Worm (Caenorhabditis elegans) whole organism, L4 larva: ENCODE results near the gene ifa-3.
"Not testable (repeated sequence)": the region's sequence is repeated elsewhere in the genome, so short reads cannot be mapped to it uniquely, and the experiment has no call there.

Experiments used
- D1046.2 ChIP-seq: fragments of 200-800 bp; sonication (Bioruptor generic); IDR thresholded peaks from 2 replicates; pipeline ENCODE4 v1.3.6; 2022; ENCODE audit warnings: missing genetic modification characterization, missing compliant biosample characterization
- F10B5.3 ChIP-seq: sonication (generic microtip); optimal IDR thresholded peaks from 2 replicates; lab custom pipeline; 2016; ENCODE audit warnings: mild to moderate bottlenecking, missing genetic modification characterization, missing compliant biosample characterization
- R02D3.7 ChIP-seq: fragments of 150-350 bp; sonication (generic microtip); optimal IDR thresholded peaks from 3 replicates; lab custom pipeline; 2014; ENCODE audit warnings: missing biosample characterization, missing genetic modification characterization
- T26A8.4 ChIP-seq: fragments of 200-800 bp; sonication (Bioruptor generic); IDR thresholded peaks from 2 replicates; pipeline ENCODE4 v1.3.6; 2022; ENCODE audit warnings: missing genetic modification characterization, missing compliant biosample characterization
- Y48G9A.11 ChIP-seq: fragments of 200-800 bp; sonication (Bioruptor generic); IDR thresholded peaks from 2 replicates; pipeline ENCODE4 v1.3.6; 2022; ENCODE audit warnings: missing genetic modification reagents, missing genetic modification characterization, missing compliant biosample characterization
- ZK546.5 ChIP-seq, 2 experiments: sonication (generic microtip); optimal IDR thresholded peaks; 2 replicates each; lab custom pipeline; 2017; ENCODE audit warnings: missing biosample characterization in 2 of 2, missing genetic modification characterization in 2 of 2
- aha-1 ChIP-seq: fragments of 150-350 bp; peaks from one replicate; lab custom pipeline; 2014; ENCODE audit warnings: missing biosample characterization, missing genetic modification characterization
- arid-1 ChIP-seq: fragments of 200-800 bp; sonication (Bioruptor generic); conservative IDR thresholded peaks from 2 replicates; pipeline ENCODE4 v1.3.6; 2022; ENCODE audit warnings: missing genetic modification reagents, missing genetic modification characterization, missing compliant biosample characterization
- ceh-20 ChIP-seq: fragments of 200-800 bp; sonication (Bioruptor generic); IDR thresholded peaks from 2 replicates; pipeline ENCODE4 v1.3.6; 2022; ENCODE audit warnings: missing genetic modification reagents, missing genetic modification characterization, missing compliant biosample characterization
- ceh-28 ChIP-seq: fragments of 150-350 bp; optimal IDR thresholded peaks from 2 replicates; lab custom pipeline; 2014; ENCODE audit warnings: missing biosample characterization, missing genetic modification reagents, missing genetic modification characterization
- ceh-44 ChIP-seq: fragments of 200-800 bp; sonication (Bioruptor generic); IDR thresholded peaks from 2 replicates; pipeline ENCODE4 v1.3.6; 2022; ENCODE audit warnings: missing genetic modification reagents, missing genetic modification characterization, missing compliant biosample characterization
- ceh-62 ChIP-seq: sonication (generic microtip); optimal IDR thresholded peaks from 2 replicates; lab custom pipeline; 2017; ENCODE audit warnings: missing biosample characterization, missing genetic modification characterization
- cey-2 ChIP-seq: sonication (generic microtip); optimal IDR thresholded peaks from 3 replicates; lab custom pipeline; 2017; ENCODE audit warnings: missing genetic modification characterization, mild to moderate bottlenecking, missing compliant biosample characterization, antibody characterized with exemption, borderline replicate concordance; ENCODE audit not compliant: insufficient read depth
- daf-12 ChIP-seq: fragments of 150-350 bp; optimal IDR thresholded peaks from 2 replicates; lab custom pipeline; 2014; ENCODE audit warnings: missing biosample characterization, missing genetic modification reagents, missing genetic modification characterization
- daf-16 ChIP-seq, 3 experiments: sonication (generic microtip); optimal IDR thresholded peaks; 2 replicates each; lab custom pipeline; 2016 to 2017; ENCODE audit warnings: missing genetic modification characterization in 3 of 3, missing genetic modification reagents in 3 of 3, mild to moderate bottlenecking in 2 of 3, missing compliant biosample characterization in 2 of 3, missing biosample characterization in 1 of 3, moderate library complexity in 1 of 3
- dpl-1 ChIP-seq: fragments of 150-350 bp; optimal IDR thresholded peaks from 2 replicates; lab custom pipeline; 2014; ENCODE audit warnings: missing biosample characterization, missing genetic modification reagents, missing genetic modification characterization
- dve-1 ChIP-seq: sonication (generic microtip); optimal IDR thresholded peaks from 2 replicates; lab custom pipeline; 2017; ENCODE audit warnings: antibody characterized with exemption, mild to moderate bottlenecking, missing genetic modification characterization, missing compliant biosample characterization; ENCODE audit not compliant: insufficient read depth
- egl-43 ChIP-seq: fragments of 200-800 bp; sonication (Bioruptor generic); IDR thresholded peaks from 2 replicates; pipeline ENCODE4 v1.3.6; 2022; ENCODE audit warnings: missing genetic modification reagents, missing genetic modification characterization, missing compliant biosample characterization
- fkh-10 ChIP-seq: fragments of 150-350 bp; optimal IDR thresholded peaks from 2 replicates; lab custom pipeline; 2014; ENCODE audit warnings: missing biosample characterization, missing genetic modification reagents, missing genetic modification characterization
- hif-1 ChIP-seq, 2 experiments: sonication (generic microtip); optimal IDR thresholded peaks; 2 replicates each; lab custom pipeline; 2016 to 2017; ENCODE audit warnings: missing compliant biosample characterization in 2 of 2, missing genetic modification characterization in 2 of 2, missing genetic modification reagents in 2 of 2, missing genotype in 2 of 2, mild to moderate bottlenecking in 1 of 2
- hlh-30 ChIP-seq: sonication (generic microtip); optimal IDR thresholded peaks from 2 replicates; lab custom pipeline; 2017; ENCODE audit warnings: antibody characterized with exemption, mild to moderate bottlenecking, missing genetic modification characterization, missing compliant biosample characterization; ENCODE audit not compliant: insufficient read depth
- jun-1 ChIP-seq: fragments of 150-350 bp; optimal IDR thresholded peaks from 2 replicates; lab custom pipeline; 2014; ENCODE audit warnings: missing biosample characterization, missing genetic modification reagents, missing genetic modification characterization
- lim-7 ChIP-seq: fragments of 200-800 bp; sonication (Bioruptor generic); IDR thresholded peaks from 2 replicates; pipeline ENCODE4 v1.3.6; 2022; ENCODE audit warnings: missing genetic modification characterization, missing compliant biosample characterization
- lin-1 ChIP-seq: fragments of 200-800 bp; sonication (Bioruptor generic); IDR thresholded peaks from 2 replicates; pipeline ENCODE4 v1.3.6; 2022; ENCODE audit warnings: missing genetic modification reagents, missing genetic modification characterization, missing compliant biosample characterization
- lin-13 ChIP-seq: fragments of 150-350 bp; optimal IDR thresholded peaks from 2 replicates; lab custom pipeline; 2014; ENCODE audit warnings: missing biosample characterization, missing genetic modification reagents, missing genetic modification characterization
- lin-15B ChIP-seq: fragments of 150-350 bp; sonication (generic microtip); optimal IDR thresholded peaks from 3 replicates; lab custom pipeline; 2014; ENCODE audit warnings: missing biosample characterization, missing genetic modification characterization
- lin-29 ChIP-seq: fragments of 200-800 bp; sonication (Bioruptor generic); IDR thresholded peaks from 2 replicates; pipeline ENCODE4 v1.3.6; 2022; ENCODE audit warnings: missing genetic modification reagents, missing genetic modification characterization, missing compliant biosample characterization
- lsy-2 ChIP-seq, 2 experiments: fragments of 150-350 bp in 1 of 2; sonication (generic microtip) in 1 of 2; optimal IDR thresholded peaks; 2 replicates each; lab custom pipeline; 2014 to 2017; ENCODE audit warnings: missing biosample characterization in 2 of 2, missing genetic modification characterization in 2 of 2
- mdt-29 ChIP-seq: fragments of 200-800 bp; sonication (Bioruptor generic); IDR thresholded peaks from 2 replicates; pipeline ENCODE4 v1.3.6; 2022; ENCODE audit warnings: missing genetic modification reagents, missing genetic modification characterization, missing compliant biosample characterization
- nhr-25 ChIP-seq: sonication (generic microtip); optimal IDR thresholded peaks from 2 replicates; lab custom pipeline; 2017; ENCODE audit warnings: missing genetic modification characterization, mild to moderate bottlenecking, missing compliant biosample characterization, antibody characterized with exemption, moderate library complexity, borderline replicate concordance; ENCODE audit not compliant: insufficient read depth
- pha-4 ChIP-seq, 2 experiments: fragments of 150-350 bp in 1 of 2; fragments of 200-800 bp in 1 of 2; sonication (Bioruptor generic) in 1 of 2; IDR thresholded peaks in 1 of 2; optimal IDR thresholded peaks in 1 of 2; 2 replicates each; pipeline versions ENCODE4 v1.3.6 to Lab custom; 2014 to 2022; ENCODE audit warnings: missing genetic modification characterization in 2 of 2, missing genetic modification reagents in 2 of 2, missing biosample characterization in 1 of 2, missing compliant biosample characterization in 1 of 2
- php-3 ChIP-seq: fragments of 200-800 bp; sonication (Bioruptor generic); IDR thresholded peaks from 2 replicates; pipeline ENCODE4 v1.3.6; 2022; ENCODE audit warnings: missing genetic modification reagents, missing genetic modification characterization, missing compliant biosample characterization
- snpc-1.2 ChIP-seq: fragments of 200-800 bp; sonication (Bioruptor generic); IDR thresholded peaks from 2 replicates; pipeline ENCODE4 v1.3.6; 2022; ENCODE audit warnings: missing genetic modification reagents, missing genetic modification characterization, missing compliant biosample characterization
- snpc-4 ChIP-seq: fragments of 150-350 bp; optimal IDR thresholded peaks from 2 replicates; lab custom pipeline; 2014; ENCODE audit warnings: missing biosample characterization, missing genetic modification characterization
- spr-1 ChIP-seq: sonication (generic microtip); optimal IDR thresholded peaks from 2 replicates; lab custom pipeline; 2016; ENCODE audit warnings: mild to moderate bottlenecking, missing genetic modification characterization, missing compliant biosample characterization
- spr-3 ChIP-seq: fragments of 200-800 bp; sonication (Bioruptor generic); optimal IDR thresholded peaks from 2 replicates; lab custom pipeline; 2018; ENCODE audit warnings: mild to moderate bottlenecking, missing genetic modification characterization, missing compliant biosample characterization
- tra-1 ChIP-seq: fragments of 200-800 bp; sonication (Bioruptor generic); IDR thresholded peaks from 2 replicates; pipeline ENCODE4 v1.3.6; 2022; ENCODE audit warnings: missing genetic modification reagents, missing genetic modification characterization, missing compliant biosample characterization
- unc-130 ChIP-seq: sonication (generic microtip); optimal IDR thresholded peaks from 2 replicates; lab custom pipeline; 2016; ENCODE audit warnings: missing genetic modification reagents, missing genetic modification characterization, missing compliant biosample characterization
- unc-62 ChIP-seq, 3 experiments: fragments of 150-350 bp in 1 of 3; sonication (generic microtip); optimal IDR thresholded peaks in 2 of 3; peaks in 1 of 3; 1 replicate in 1 of 3; 2 replicates in 2 of 3; lab custom pipeline; 2014 to 2017; ENCODE audit warnings: missing biosample characterization in 3 of 3, missing genetic modification characterization in 3 of 3, missing genetic modification reagents in 3 of 3, missing genotype in 1 of 3
- vab-7 ChIP-seq: fragments of 200-800 bp; sonication (Bioruptor generic); IDR thresholded peaks from 2 replicates; pipeline ENCODE4 v1.3.6; 2022; ENCODE audit warnings: missing genetic modification reagents, missing genetic modification characterization, missing compliant biosample characterization
- zip-2 ChIP-seq: fragments of 150-350 bp; optimal IDR thresholded peaks from 2 replicates; lab custom pipeline; 2014; ENCODE audit warnings: missing biosample characterization, missing genetic modification characterization
- ztf-11 ChIP-seq: fragments of 150-350 bp; optimal IDR thresholded peaks from 2 replicates; lab custom pipeline; 2014; ENCODE audit warnings: missing biosample characterization, missing genetic modification characterization

ifa-3 gene

DNA sequence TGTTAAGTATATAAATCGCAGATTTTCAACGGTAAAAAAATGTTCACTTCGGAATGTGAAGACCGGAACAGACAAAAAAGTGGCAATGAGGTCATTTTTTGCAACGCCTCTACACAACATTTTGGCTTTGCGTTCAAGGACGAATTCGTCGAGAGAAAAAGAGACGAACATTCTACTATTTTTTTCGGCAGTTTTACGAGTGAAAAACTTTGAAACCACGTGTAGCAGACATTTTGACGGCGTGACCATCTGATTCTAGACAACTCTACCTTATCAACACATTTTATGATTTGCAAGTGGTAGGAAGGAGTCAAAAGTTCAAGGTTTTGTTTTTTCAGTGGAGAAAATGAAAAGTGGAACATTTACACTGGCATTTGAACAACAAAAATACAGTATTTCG lies 20.7 kb upstream of the ifa-3 start (continued):
- TF ChIP-seq lin-1 (GFP tag; lab: Robert Waterston, UW) (no peak), cey-2 (tag; lab: Kevin White, UChicago) (no peak), nhr-25 (peak; percentile 64), fkh-10 (GFP tag; lab: Kevin White, UChicago) (no peak), ceh-62 (no peak), D1046.2 (GFP tag; lab: Robert Waterston, UW) (no peak), php-3 (no peak), F10B5.3 (no peak), dpl-1 (no peak), hif-1 (tag; optimal IDR thresholded peaks at IDR 0.05; lab: Kevin White, UChicago) (no peak), lin-29 (no peak), ceh-44 (no peak)

DNA sequence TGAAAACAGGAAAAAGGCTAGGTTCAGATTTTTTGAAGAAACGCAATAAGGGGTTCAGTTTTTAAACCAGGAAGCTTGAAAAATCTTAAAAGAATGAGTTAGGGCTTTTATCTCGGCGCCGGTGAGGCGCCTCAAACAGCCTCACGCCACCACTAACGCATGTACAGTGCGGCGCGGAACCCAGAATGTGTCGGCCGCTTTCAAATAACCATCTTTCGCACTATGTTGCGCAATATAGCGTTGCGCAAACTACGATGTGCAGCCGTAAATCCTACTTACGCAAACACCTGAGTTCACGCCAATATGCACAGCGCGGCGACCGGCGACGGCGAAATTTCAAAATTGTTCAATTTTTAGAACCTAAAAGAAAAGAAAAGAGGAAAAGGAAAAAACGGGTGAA lies 19.8 kb upstream of the ifa-3 start:
- TF ChIP-seq snpc-4 (peak; percentile 33), aha-1 (tag; lab: Kevin White, UChicago) (peak; percentile 12), Y48G9A.11 (GFP tag; lab: Robert Waterston, UW) (0 out of 2 replicates have a peak, but pooled peaks have one; percentile 19), ZK546.5 (tag; optimal IDR thresholded peaks at IDR 0.05; lab: Kevin White, UChicago) (no peak)

DNA sequence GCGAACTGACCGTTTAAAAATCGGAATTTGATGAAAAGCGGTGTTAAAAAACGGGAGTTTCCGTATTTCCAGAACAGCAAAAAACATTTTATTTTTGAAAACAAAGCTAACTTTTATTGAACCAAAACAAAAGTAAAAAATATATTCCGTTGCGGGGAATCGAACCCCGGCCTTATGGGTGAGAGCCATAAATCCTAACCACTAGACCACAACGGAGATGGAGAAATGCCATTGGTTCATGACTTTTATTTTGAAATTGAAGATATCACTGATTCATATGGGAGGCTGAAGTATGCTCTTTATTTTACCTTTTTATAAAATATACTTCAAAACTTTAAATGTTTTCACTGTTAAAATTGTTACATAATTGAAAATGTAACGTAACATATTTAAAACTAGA lies 15.3 kb upstream of the ifa-3 start:
- TF ChIP-seq dve-1 (tag; lab: Kevin White, UChicago) (peak; percentile 37), lim-7 (GFP tag; lab: Robert Waterston, UW) (0 out of 2 replicates have a peak, but pooled peaks have one; percentile 59), lin-15B (no peak), lsy-2 (tag; optimal IDR thresholded peaks at IDR 0.05; lab: Kevin White, UChicago) (no peak), lin-1 (GFP tag; lab: Robert Waterston, UW) (no peak), tra-1 (GFP tag; lab: Robert Waterston, UW) (0 out of 2 replicates have a peak, but pooled peaks have one; percentile 36), hlh-30 (peak; percentile 4), daf-16 (GFP tag; optimal IDR thresholded peaks at IDR 0.05; lab: Kevin White, UChicago) (peak in 1 of 2 experiments; percentile 14), daf-16 (tag; optimal IDR thresholded peaks at IDR 0.05; lab: Kevin White, UChicago) (peak; percentile 9)
- TF ChIP-seq, all 104 proteins: peak for 5

DNA sequence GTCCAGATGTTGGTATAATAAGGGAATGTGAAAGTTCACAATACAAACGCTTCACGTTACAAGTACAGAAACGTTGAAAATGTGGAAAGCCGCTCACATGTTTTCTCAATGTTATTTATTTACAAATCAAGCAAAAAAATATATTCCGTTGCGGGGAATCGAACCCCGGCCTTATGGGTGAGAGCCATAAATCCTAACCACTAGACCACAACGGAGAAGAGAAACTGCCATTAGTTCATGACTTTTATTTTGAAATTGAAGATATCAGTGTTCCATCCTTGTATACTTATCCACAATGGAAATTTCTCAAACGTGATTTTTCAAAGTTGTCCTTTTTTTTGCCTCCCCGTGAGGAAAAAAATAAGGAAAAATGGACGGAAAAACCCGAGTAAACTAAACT lies 14.3 kb upstream of the ifa-3 start:
- TF ChIP-seq arid-1 = 0 out of 2 replicates have a peak, but pooled peaks have one; percentile 39
- 0 out of 2 replicates have a peak, but pooled peaks have one; percentile 13 for TF ChIP-seq mdt-29 (GFP tag; lab: Robert Waterston, UW)
- TF ChIP-seq snpc-1.2 = 0 out of 2 replicates have a peak, but pooled peaks have one; percentile 12
- 0 out of 2 replicates have a peak, but pooled peaks have one; percentile 31 for TF ChIP-seq vab-7 (GFP tag; lab: Robert Waterston, UW)
- 0 out of 2 replicates have a peak, but pooled peaks have one; percentile 13 for TF ChIP-seq ceh-20 (GFP tag; lab: Robert Waterston, UW)
- TF ChIP-seq pha-4 (GFP tag; IDR thresholded peaks at IDR 0.05; lab: Robert Waterston, UW) = peak; percentile 61; the same call in 1 of the 2 replicates
- not testable (repeated sequence) for TF ChIP-seq pha-4 (tag; optimal IDR thresholded peaks at IDR 0.05; lab: Kevin White, UChicago)
- TF ChIP-seq egl-43 (GFP tag; lab: Robert Waterston, UW) = peak; percentile 55; the same call in 1 of the 2 replicates
- peak; percentile 57; the same call in 1 of the 2 replicates for TF ChIP-seq lim-7 (GFP tag; lab: Robert Waterston, UW)

DNA sequence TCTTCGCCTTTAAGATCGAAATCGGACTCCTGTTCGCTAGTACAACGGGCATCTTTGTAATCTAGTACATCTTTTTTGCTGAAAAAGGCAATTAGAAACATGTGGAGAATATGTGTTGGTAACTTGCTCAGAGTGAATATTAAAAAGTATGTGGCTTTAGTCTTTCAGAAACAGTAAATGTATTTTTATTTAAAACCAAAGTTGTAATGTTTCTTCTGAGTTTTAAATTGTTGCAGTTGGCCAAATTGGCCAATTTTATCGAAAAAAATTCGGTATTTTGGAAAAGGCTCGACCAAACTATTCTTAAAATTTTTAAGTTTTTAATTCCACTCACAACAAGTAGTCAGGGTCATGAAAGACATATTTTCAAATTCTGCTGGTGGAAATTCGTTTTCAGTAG lies 13.2 kb upstream of the ifa-3 start, which contains the start of gene F52E10.2:
Gene F52E10.2, minus strand, starts transcription at position 101 of the 400 bp plus-strand sequence.
- TF ChIP-seq unc-130 = no peak
- no peak for TF ChIP-seq snpc-1.2
- TF ChIP-seq ceh-62 = no peak
- no peak for TF ChIP-seq spr-1 (tag; lab: Kevin White, UChicago)
- TF ChIP-seq unc-62 (GFP tag; optimal IDR thresholded peaks at IDR 0.05 in 1 of 2; lab: Kevin White, UChicago) = no peak
- no peak for TF ChIP-seq unc-62 (tag; optimal IDR thresholded peaks at IDR 0.05; lab: Kevin White, UChicago)
- TF ChIP-seq ztf-11 (tag; lab: Kevin White, UChicago) = no peak
- no peak for TF ChIP-seq zip-2 (tag; lab: Kevin White, UChicago)
- TF ChIP-seq F10B5.3 = no peak
- no peak for TF ChIP-seq lin-13 (GFP tag; lab: Kevin White, UChicago)
- TF ChIP-seq lin-15B = no peak
- TF ChIP-seq mdt-29 (GFP tag; lab: Robert Waterston, UW) = no peak
- no peak for TF ChIP-seq daf-12 (tag; lab: Kevin White, UChicago)
- TF ChIP-seq jun-1 = no peak
- no peak for TF ChIP-seq ceh-28
- TF ChIP-seq R02D3.7 (tag; lab: Kevin White, UChicago) = no peak
- TF ChIP-seq spr-3 (GFP tag; lab: Kevin White, UChicago) = no peak
- TF ChIP-seq T26A8.4 (GFP tag; lab: Robert Waterston, UW) = no peak
